Fruit fly (Drosophila melanogaster) whole organism, embryonic: Measurements from ENCODE around the gene CG5290.
A peak's percentile ranks its signal among the peaks of the same experiment; 100 is the strongest.

Experiments
- Abd-B ChIP-seq: fragments of 200-800 bp; sonication (Bioruptor generic); optimal IDR thresholded peaks from 2 replicates; lab custom pipeline; 2018; ENCODE audit warnings: missing biosample characterization, mild to moderate bottlenecking, missing genetic modification characterization, moderate library complexity
- Atf-2 ChIP-seq: fragments of 200-800 bp; sonication (Bioruptor generic); optimal IDR thresholded peaks from 2 replicates; lab custom pipeline; 2016; ENCODE audit warnings: missing biosample characterization, missing genetic modification characterization
- Atf3 ChIP-seq: fragments of 200-800 bp; sonication (Bioruptor generic); optimal IDR thresholded peaks from 3 replicates; lab custom pipeline; 2016; ENCODE audit warnings: missing biosample characterization, missing genetic modification characterization
- Atf6 ChIP-seq: fragments of 200-800 bp; sonication (Bioruptor generic); IDR thresholded peaks from 2 replicates; pipeline ENCODE4 v1.3.6; 2022; ENCODE audit warnings: missing biosample characterization, missing genetic modification characterization
- CG11504 ChIP-seq: fragments of 200-800 bp; sonication (Bioruptor generic); optimal IDR thresholded peaks from 3 replicates; lab custom pipeline; 2019; ENCODE audit warnings: missing biosample characterization, mild to moderate bottlenecking, missing genetic modification characterization, moderate library complexity
- CG12219 ChIP-seq: fragments of 200-800 bp; sonication (Bioruptor generic); optimal IDR thresholded peaks from 3 replicates; lab custom pipeline; 2018; ENCODE audit warnings: missing biosample characterization, mild to moderate bottlenecking, missing genetic modification characterization
- CG1529 ChIP-seq: fragments of 200-800 bp; sonication (Bioruptor generic); optimal IDR thresholded peaks from 3 replicates; lab custom pipeline; 2018; ENCODE audit warnings: missing biosample characterization, missing genetic modification characterization
- CG15601 ChIP-seq: fragments of 200-800 bp; sonication (Bioruptor generic); optimal IDR thresholded peaks from 3 replicates; lab custom pipeline; 2019; ENCODE audit warnings: missing biosample characterization, mild to moderate bottlenecking, missing genetic modification characterization, moderate library complexity
- CG18476 ChIP-seq: fragments of 200-800 bp; sonication (Bioruptor generic); optimal IDR thresholded peaks from 2 replicates; lab custom pipeline; 2016; ENCODE audit warnings: missing biosample characterization, mild to moderate bottlenecking, missing genetic modification characterization
- CG18599 ChIP-seq: fragments of 200-800 bp; sonication (Bioruptor generic); optimal IDR thresholded peaks from 3 replicates; lab custom pipeline; 2017; ENCODE audit warnings: missing biosample characterization, missing genetic modification characterization, mild to moderate bottlenecking, moderate library complexity, missing genetic modification reagents
- CG30431 ChIP-seq: fragments of 200-800 bp; sonication (Bioruptor generic); optimal IDR thresholded peaks from 2 replicates; lab custom pipeline; 2017; ENCODE audit warnings: missing biosample characterization, missing genetic modification characterization
- CG3065 ChIP-seq: fragments of 200-800 bp; sonication (Bioruptor generic); optimal IDR thresholded peaks from 2 replicates; lab custom pipeline; 2016; ENCODE audit warnings: missing biosample characterization, missing genetic modification characterization
- CG33557 ChIP-seq: fragments of 200-800 bp; sonication (Bioruptor generic); optimal IDR thresholded peaks from 2 replicates; lab custom pipeline; 2019; ENCODE audit warnings: missing biosample characterization, mild to moderate bottlenecking, missing genetic modification characterization, moderate library complexity
- CG3847 ChIP-seq: fragments of 200-800 bp; sonication (Bioruptor generic); IDR thresholded peaks from 2 replicates; pipeline ENCODE4 v1.3.6; 2022; ENCODE audit warnings: missing biosample characterization, missing genetic modification characterization
- CG4424 ChIP-seq: fragments of 200-800 bp; sonication (Bioruptor generic); optimal IDR thresholded peaks from 3 replicates; lab custom pipeline; 2016; ENCODE audit warnings: missing biosample characterization, missing genetic modification characterization
- CG5180 ChIP-seq: fragments of 200-800 bp; sonication (Bioruptor generic); optimal IDR thresholded peaks from 3 replicates; lab custom pipeline; 2017; ENCODE audit warnings: missing biosample characterization, missing genetic modification characterization, mild to moderate bottlenecking, moderate library complexity, missing genetic modification reagents
- CG7372 ChIP-seq: fragments of 200-800 bp; sonication (Bioruptor generic); IDR thresholded peaks from 2 replicates; pipeline ENCODE4 v1.3.6; 2022; ENCODE audit warnings: missing biosample characterization, missing genetic modification characterization
- CG7556 ChIP-seq: fragments of 200-800 bp; sonication (Bioruptor generic); optimal IDR thresholded peaks from 2 replicates; lab custom pipeline; 2017; ENCODE audit warnings: missing biosample characterization, mild to moderate bottlenecking, missing genetic modification characterization
- CG7963 ChIP-seq: fragments of 200-800 bp; sonication (Bioruptor generic); IDR thresholded peaks from 3 replicates; pipeline ENCODE4 v1.3.6; 2022; ENCODE audit warnings: missing biosample characterization, missing genetic modification characterization; ENCODE audit not compliant: partially characterized antibody
- CG8765 ChIP-seq: fragments of 200-800 bp; sonication (Bioruptor generic); IDR thresholded peaks from 2 replicates; pipeline ENCODE4 v1.3.6; 2022; ENCODE audit warnings: missing biosample characterization, missing genetic modification characterization
- CG9437 ChIP-seq: fragments of 200-800 bp; sonication (Bioruptor generic); optimal IDR thresholded peaks from 2 replicates; lab custom pipeline; 2018; ENCODE audit warnings: missing biosample characterization, mild to moderate bottlenecking, missing genetic modification characterization
- CG9876 ChIP-seq: fragments of 200-800 bp; sonication (Bioruptor generic); optimal IDR thresholded peaks from 2 replicates; lab custom pipeline; 2016; ENCODE audit warnings: missing biosample characterization, missing genetic modification characterization
- Chrac-16 ChIP-seq: fragments of 200-800 bp; sonication (Bioruptor generic); optimal IDR thresholded peaks from 3 replicates; lab custom pipeline; 2016; ENCODE audit warnings: missing biosample characterization, missing genetic modification characterization
- CrebB ChIP-seq: fragments of 200-800 bp; sonication (Bioruptor generic); optimal IDR thresholded peaks from 3 replicates; lab custom pipeline; 2018; ENCODE audit warnings: missing biosample characterization, mild to moderate bottlenecking, missing genetic modification characterization
- Dref ChIP-seq: fragments of 200-800 bp; sonication (Bioruptor generic); IDR thresholded peaks from 2 replicates; pipeline ENCODE4 v1.3.6; 2022; ENCODE audit warnings: missing biosample characterization, missing genetic modification characterization
- Fer1 ChIP-seq: fragments of 200-800 bp; sonication (Bioruptor generic); optimal IDR thresholded peaks from 2 replicates; lab custom pipeline; 2017; ENCODE audit warnings: missing biosample characterization, mild to moderate bottlenecking, missing genetic modification characterization
- HLH54F ChIP-seq: fragments of 200-800 bp; sonication (Bioruptor generic); optimal IDR thresholded peaks from 3 replicates; lab custom pipeline; 2016; ENCODE audit warnings: missing biosample characterization, missing genetic modification characterization
- Hey ChIP-seq: fragments of 200-800 bp; sonication (Bioruptor generic); optimal IDR thresholded peaks from 3 replicates; lab custom pipeline; 2018; ENCODE audit warnings: missing biosample characterization, mild to moderate bottlenecking, missing genetic modification characterization
- HmgD ChIP-seq: fragments of 200-800 bp; sonication (Bioruptor generic); optimal IDR thresholded peaks from 3 replicates; lab custom pipeline; 2016; ENCODE audit warnings: missing biosample characterization, missing genetic modification characterization
- Hmx ChIP-seq: fragments of 200-800 bp; sonication (Bioruptor generic); optimal IDR thresholded peaks from 2 replicates; lab custom pipeline; 2016; ENCODE audit warnings: missing biosample characterization, missing genetic modification characterization
- Myb ChIP-seq: fragments of 200-800 bp; sonication (Bioruptor generic); optimal IDR thresholded peaks from 2 replicates; lab custom pipeline; 2016; ENCODE audit warnings: missing biosample characterization, missing genetic modification characterization
- Oaz ChIP-seq: fragments of 200-800 bp; sonication (Bioruptor generic); IDR thresholded peaks from 2 replicates; pipeline ENCODE4 v1.3.6; 2022; ENCODE audit warnings: missing biosample characterization, missing genetic modification characterization
- Ptx1 ChIP-seq: fragments of 200-800 bp; sonication (Bioruptor generic); IDR thresholded peaks from 2 replicates; pipeline ENCODE4 v1.3.6; 2022; ENCODE audit warnings: missing biosample characterization, missing genetic modification characterization
- Rx ChIP-seq: fragments of 200-800 bp; sonication (Bioruptor generic); IDR thresholded peaks from 2 replicates; pipeline ENCODE4 v1.3.6; 2022; ENCODE audit warnings: missing biosample characterization, missing genetic modification characterization
- Vsx1 ChIP-seq: fragments of 200-800 bp; sonication (Bioruptor generic); optimal IDR thresholded peaks from 2 replicates; lab custom pipeline; 2017; ENCODE audit warnings: missing biosample characterization, mild to moderate bottlenecking, missing genetic modification characterization, missing genetic modification reagents
- ab ChIP-seq: fragments of 200-800 bp; sonication (Bioruptor generic); optimal IDR thresholded peaks from 2 replicates; lab custom pipeline; 2016; ENCODE audit warnings: missing biosample characterization, missing genetic modification characterization
- ac ChIP-seq: fragments of 200-800 bp; sonication (Bioruptor generic); optimal IDR thresholded peaks from 3 replicates; lab custom pipeline; 2017; ENCODE audit warnings: missing biosample characterization, mild to moderate bottlenecking, missing genetic modification characterization
- ap ChIP-seq: fragments of 200-800 bp; sonication (Bioruptor generic); IDR thresholded peaks from 2 replicates; pipeline ENCODE4 v1.3.6; 2022; ENCODE audit warnings: missing biosample characterization, missing genetic modification characterization
- ara ChIP-seq: fragments of 200-800 bp; sonication (Bioruptor generic); IDR thresholded peaks from 2 replicates; pipeline ENCODE4 v1.3.6; 2022; ENCODE audit warnings: missing biosample characterization, missing genetic modification characterization
- chinmo ChIP-seq: fragments of 200-800 bp; sonication (Bioruptor generic); IDR thresholded peaks from 4 replicates; pipeline ENCODE4 v1.3.6; 2022; ENCODE audit warnings: missing biosample characterization, missing genetic modification characterization; ENCODE audit not compliant: partially characterized antibody
- chn ChIP-seq: fragments of 200-800 bp; sonication (Bioruptor generic); optimal IDR thresholded peaks from 2 replicates; lab custom pipeline; 2016; ENCODE audit warnings: missing biosample characterization, missing genetic modification characterization
- gcm2 ChIP-seq: fragments of 200-800 bp; sonication (Bioruptor generic); optimal IDR thresholded peaks from 2 replicates; lab custom pipeline; 2016; ENCODE audit warnings: missing biosample characterization, missing genetic modification characterization
- grau ChIP-seq: fragments of 200-800 bp; optimal IDR thresholded peaks from 3 replicates; lab custom pipeline; 2019; ENCODE audit warnings: missing biosample characterization, mild to moderate bottlenecking, missing genetic modification characterization, moderate library complexity
- mld ChIP-seq: fragments of 200-800 bp; sonication (Bioruptor generic); IDR thresholded peaks from 3 replicates; pipeline ENCODE4 v1.3.6; 2022; ENCODE audit warnings: missing biosample characterization, missing genetic modification characterization; ENCODE audit not compliant: partially characterized antibody
- pum ChIP-seq: fragments of 200-800 bp; sonication (Bioruptor generic); optimal IDR thresholded peaks from 2 replicates; lab custom pipeline; 2016; ENCODE audit warnings: missing biosample characterization, missing genetic modification characterization
- sd ChIP-seq: fragments of 200-800 bp; sonication (Bioruptor generic); optimal IDR thresholded peaks from 3 replicates; lab custom pipeline; 2018; ENCODE audit warnings: missing biosample characterization, mild to moderate bottlenecking, missing genetic modification characterization, moderate library complexity
- seq ChIP-seq: fragments of 200-800 bp; sonication (Bioruptor generic); IDR thresholded peaks from 2 replicates; pipeline ENCODE4 v1.3.6; 2022; ENCODE audit warnings: missing biosample characterization, missing genetic modification characterization
- sima ChIP-seq: fragments of 200-800 bp; sonication (Bioruptor generic); optimal IDR thresholded peaks from 2 replicates; lab custom pipeline; 2016; ENCODE audit warnings: missing biosample characterization, missing genetic modification characterization
- sqz ChIP-seq: fragments of 200-800 bp; sonication (Bioruptor generic); optimal IDR thresholded peaks from 3 replicates; lab custom pipeline; 2018; ENCODE audit warnings: missing biosample characterization, mild to moderate bottlenecking, missing genetic modification characterization
- tna ChIP-seq: fragments of 200-800 bp; sonication (Bioruptor generic); IDR thresholded peaks from 2 replicates; pipeline ENCODE4 v1.3.6; 2022; ENCODE audit warnings: missing biosample characterization, missing genetic modification characterization; ENCODE audit not compliant: partially characterized antibody
- zen ChIP-seq: fragments of 200-800 bp; sonication (Bioruptor generic); optimal IDR thresholded peaks from 3 replicates; lab custom pipeline; 2018; ENCODE audit warnings: missing biosample characterization, mild to moderate bottlenecking, missing genetic modification characterization, moderate library complexity
- zfh2 ChIP-seq: fragments of 200-800 bp; sonication (Bioruptor generic); optimal IDR thresholded peaks from 2 replicates; lab custom pipeline; 2016; ENCODE audit warnings: missing biosample characterization, missing genetic modification characterization

The CG5290 gene

DNA sequence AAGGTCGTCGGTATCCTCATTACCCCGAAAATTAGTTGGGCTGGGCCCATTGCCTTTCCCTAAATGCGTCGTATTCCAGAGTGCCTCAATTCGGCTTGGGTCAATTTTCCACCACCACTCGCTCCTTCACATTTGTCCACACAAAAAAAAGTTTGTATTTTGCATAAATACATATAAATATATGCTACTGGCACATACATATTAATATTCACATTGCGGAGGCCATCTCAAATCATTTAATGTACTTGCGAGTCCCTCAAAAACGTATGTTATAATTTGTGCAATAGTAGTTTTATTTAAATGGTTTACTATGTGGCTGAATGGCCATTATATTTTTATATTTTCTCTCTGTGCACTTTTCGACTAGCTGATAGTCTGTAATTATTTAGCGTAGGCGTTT is 29.2 kb upstream of the CG5290 start (continued):
- TF ChIP-seq zen (tag; lab: Kevin White, UChicago) = no peak
- no peak for TF ChIP-seq zfh2 (GFP tag; lab: Kevin White, UChicago)
- no peak for TF ChIP-seq ara (GFP tag; lab: Robert Waterston, UW)
- no peak for TF ChIP-seq tna
- no peak for TF ChIP-seq HmgD (GFP tag; lab: Kevin White, UChicago)
- TF ChIP-seq Fer1 = peak; percentile 37
- no peak for TF ChIP-seq CG1529 (GFP tag; lab: Kevin White, UChicago)
- no peak for TF ChIP-seq Atf6 (GFP tag; lab: Robert Waterston, UW)
- no peak for TF ChIP-seq sd
- TF ChIP-seq chinmo = no peak
- TF ChIP-seq HLH54F = no peak
- TF ChIP-seq Chrac-16 = no peak
- TF ChIP-seq Oaz (GFP tag; lab: Robert Waterston, UW) = no peak
- TF ChIP-seq sqz = no peak
- TF ChIP-seq Atf-2 (GFP tag; lab: Kevin White, UChicago) = no peak
- no peak for TF ChIP-seq Rx (GFP tag; lab: Robert Waterston, UW)
- no peak for TF ChIP-seq CG12219 (GFP tag; lab: Kevin White, UChicago)
- TF ChIP-seq Atf3 (GFP tag; lab: Kevin White, UChicago) = no peak
- TF ChIP-seq CG7556 = peak; percentile 43
- TF ChIP-seq CG33557 (GFP tag; lab: Kevin White, UChicago) = no peak
- TF ChIP-seq ac (GFP tag; lab: Kevin White, UChicago) = no peak
- no peak for TF ChIP-seq CG15601 (tag; lab: Kevin White, UChicago)
- TF ChIP-seq Hey (tag; lab: Kevin White, UChicago) = no peak
- peak; percentile 57 for TF ChIP-seq CG11504
- no peak for TF ChIP-seq Vsx1 (GFP tag; lab: Kevin White, UChicago)
- TF ChIP-seq CG9437 (GFP tag; lab: Kevin White, UChicago) = no peak
- TF ChIP-seq seq (GFP tag; lab: Robert Waterston, UW) = no peak
- TF ChIP-seq CG7372 (GFP tag; lab: Robert Waterston, UW) = no peak
- TF ChIP-seq pum = no peak
- TF ChIP-seq chn = no peak
- TF ChIP-seq CG30431 (GFP tag; lab: Kevin White, UChicago) = no peak
- no peak for TF ChIP-seq CG3065 (GFP tag; lab: Kevin White, UChicago)
- no peak for TF ChIP-seq CG18476 (GFP tag; lab: Kevin White, UChicago)
- no peak for TF ChIP-seq Abd-B
- peak; percentile 45 for TF ChIP-seq grau (tag; lab: Kevin White, UChicago)
- no peak for TF ChIP-seq CG4424 (GFP tag; lab: Kevin White, UChicago)
- TF ChIP-seq CrebB (tag; lab: Kevin White, UChicago) = no peak
- TF ChIP-seq Myb (GFP tag; lab: Kevin White, UChicago) = no peak
- 0 out of 2 replicates have a peak, but pooled peaks have one; percentile 22 for TF ChIP-seq Ptx1
- no peak for TF ChIP-seq Dref
- TF ChIP-seq CG3847 (GFP tag; lab: Robert Waterston, UW) = no peak
- no peak for TF ChIP-seq CG5180 (GFP tag; lab: Kevin White, UChicago)
- TF ChIP-seq CG8765 (GFP tag; lab: Robert Waterston, UW) = no peak
- TF ChIP-seq mld = no peak
- TF ChIP-seq sima (GFP tag; lab: Kevin White, UChicago) = no peak
- no peak for TF ChIP-seq ab (GFP tag; lab: Kevin White, UChicago)
- TF ChIP-seq CG18599 (GFP tag; lab: Kevin White, UChicago) = peak; percentile 48
- no peak for TF ChIP-seq ap
- TF ChIP-seq gcm2 (GFP tag; lab: Kevin White, UChicago) = no peak
- no peak for TF ChIP-seq CG9876 (GFP tag; lab: Kevin White, UChicago)
- no peak for TF ChIP-seq Hmx (GFP tag; lab: Kevin White, UChicago)
- no peak for TF ChIP-seq CG7963 (GFP tag; lab: Robert Waterston, UW)
